Worm (Caenorhabditis elegans): ENCODE data around the gene F18A1.7.

DNA sequence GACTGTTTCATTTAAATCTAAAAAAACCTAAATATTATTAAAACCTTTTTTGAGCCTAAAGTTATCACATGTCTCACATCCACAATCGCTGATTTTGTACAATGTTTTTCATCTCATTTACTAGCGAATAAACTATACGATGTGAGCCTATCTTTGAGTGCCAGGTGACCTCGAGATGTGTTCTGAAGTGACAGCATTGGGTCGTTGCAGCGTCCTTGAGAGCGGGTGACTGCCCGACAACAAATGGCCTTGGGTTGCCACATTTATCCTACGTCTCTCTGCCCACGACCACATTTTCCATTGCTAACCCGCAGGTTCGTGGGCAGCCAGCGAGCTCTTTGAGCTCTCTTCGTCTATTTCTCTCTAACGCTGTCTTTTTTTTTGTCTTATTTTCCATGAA is 3.4 kb upstream of the F18A1.7 start, which contains the start of gene lir-2:
- no peak for TF ChIP-seq tbx-2 (tag; optimal IDR thresholded peaks at IDR 0.05)
- no peak for TF ChIP-seq mdl-1 (tag; optimal IDR thresholded peaks at IDR 0.05)
- no peak for TF ChIP-seq mef-2 (tag; optimal IDR thresholded peaks at IDR 0.05)
- TF ChIP-seq sox-4 (tag; optimal IDR thresholded peaks at IDR 0.05): no peak
- TF ChIP-seq nhr-47 (tag; optimal IDR thresholded peaks at IDR 0.05): no peak
- no peak for TF ChIP-seq egl-27 (tag; optimal IDR thresholded peaks at IDR 0.05)
- TF ChIP-seq lsy-2 (tag; optimal IDR thresholded peaks at IDR 0.05): no peak
- TF ChIP-seq blmp-1 (tag; optimal IDR thresholded peaks at IDR 0.05): no peak
- no peak for TF ChIP-seq lin-15B (tag; optimal IDR thresholded peaks at IDR 0.05)
- TF ChIP-seq nhr-76 (tag; optimal IDR thresholded peaks at IDR 0.05): no peak

Measured in whole organism, L1 larva.